Fruit fly (Drosophila melanogaster): Measurements from ENCODE around the gene CG15882.
A peak's percentile ranks its signal among the peaks of the same experiment; 100 is the strongest.

Gene CG15882

DNA sequence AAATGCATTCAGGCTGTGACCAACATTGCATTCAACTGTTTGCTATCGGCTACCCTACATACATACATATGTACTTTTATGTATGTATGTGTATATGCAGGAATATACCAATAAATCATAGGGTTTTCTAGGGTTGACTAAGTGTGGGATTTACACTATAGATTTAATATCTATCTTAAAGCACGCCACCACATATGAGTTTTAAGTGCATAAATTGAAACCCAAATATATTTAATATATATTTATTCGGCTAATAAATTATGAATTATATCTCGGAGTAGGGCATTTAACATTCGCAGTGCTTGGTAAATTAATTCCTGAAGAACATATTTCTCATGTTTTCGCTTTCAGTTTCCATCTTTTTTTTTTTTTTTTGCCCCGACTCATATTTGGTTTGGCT, 35.8 kb upstream of the CG15882 start (continued):
- no peak for TF ChIP-seq pan (optimal IDR thresholded peaks at IDR 0.05)
- no peak for TF ChIP-seq GATAd (GFP tag; optimal IDR thresholded peaks at IDR 0.05)
- peak; percentile 34 for TF ChIP-seq dmrt93B (GFP tag; optimal IDR thresholded peaks at IDR 0.05)
- TF ChIP-seq lola (GFP tag; optimal IDR thresholded peaks at IDR 0.05): no peak
- TF ChIP-seq jim (GFP tag; optimal IDR thresholded peaks at IDR 0.05): no peak
- TF ChIP-seq N (GFP tag; optimal IDR thresholded peaks at IDR 0.05): no peak
- TF ChIP-seq sv (GFP tag; optimal IDR thresholded peaks at IDR 0.05): no peak
- no peak for TF ChIP-seq dsf (GFP tag; optimal IDR thresholded peaks at IDR 0.05; ENCODE audit: borderline replicate concordance)

dm6 chrX:19158519-19159289, 34.5 kb upstream of the CG15882 start:
- no peak for TF ChIP-seq dl (GFP tag; optimal IDR thresholded peaks at IDR 0.05; ENCODE audit: insufficient read depth in 1 of 2, partially characterized antibody in 2 of 2)
- peak; percentile 81 for TF ChIP-seq Dfd (GFP tag; optimal IDR thresholded peaks at IDR 0.05)
- TF ChIP-seq fru (GFP tag; optimal IDR thresholded peaks at IDR 0.05): no peak
- no peak for TF ChIP-seq sv (GFP tag; optimal IDR thresholded peaks at IDR 0.05)
- no peak for TF ChIP-seq lola (GFP tag; optimal IDR thresholded peaks at IDR 0.05)
- TF ChIP-seq pan (optimal IDR thresholded peaks at IDR 0.05): no peak

DNA sequence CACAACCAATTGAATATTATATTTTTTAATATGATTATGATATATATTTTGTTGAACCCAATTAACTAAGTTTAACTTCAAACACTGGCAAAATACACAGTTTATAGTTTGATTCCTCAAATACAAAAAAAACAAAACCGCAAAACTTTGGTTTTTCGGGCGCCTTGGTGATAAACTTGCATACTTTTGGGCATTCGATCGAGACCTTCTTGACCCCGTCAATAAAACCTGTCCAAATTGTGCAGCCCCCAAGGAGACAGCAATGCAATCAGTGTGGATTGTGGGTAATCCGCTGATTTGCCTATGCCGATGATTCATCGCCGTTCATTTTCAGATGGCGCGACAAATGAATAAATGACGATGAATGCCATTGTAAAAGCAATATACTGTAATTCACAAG, 33.3 kb upstream of the CG15882 start:
- TF ChIP-seq Hr83 (GFP tag; optimal IDR thresholded peaks at IDR 0.05; ENCODE audit: poor library complexity, severe bottlenecking) (no peak), Rel (GFP tag; optimal IDR thresholded peaks at IDR 0.05) (no peak), Rel (tag; optimal IDR thresholded peaks at IDR 0.05) (peak; percentile 25)

dm6 chrX:19155922-19156437, 31.8 kb upstream of the CG15882 start:
- TF ChIP-seq br (GFP tag; optimal IDR thresholded peaks at IDR 0.05) (peak; percentile 75), psq (GFP tag; optimal IDR thresholded peaks at IDR 0.05) (peak; percentile 85), dsf (GFP tag; optimal IDR thresholded peaks at IDR 0.05; ENCODE audit: borderline replicate concordance) (peak; percentile 27), lola (GFP tag; optimal IDR thresholded peaks at IDR 0.05) (no peak), OdsH (GFP tag; optimal IDR thresholded peaks at IDR 0.05) (peak; percentile 85), brk (GFP tag; optimal IDR thresholded peaks at IDR 0.05) (peak; percentile 83), Rel (GFP tag; optimal IDR thresholded peaks at IDR 0.05) (peak; percentile 56), Rel (tag; optimal IDR thresholded peaks at IDR 0.05) (peak; percentile 89), woc (GFP tag; optimal IDR thresholded peaks at IDR 0.05) (peak; percentile 33), rgr (GFP tag; optimal IDR thresholded peaks at IDR 0.05) (peak; percentile 89), jim (GFP tag; optimal IDR thresholded peaks at IDR 0.05) (no peak), CG9705 (GFP tag; optimal IDR thresholded peaks at IDR 0.05) (peak; percentile 79), Hr78 (GFP tag; optimal IDR thresholded peaks at IDR 0.05) (no peak), Dif (GFP tag; optimal IDR thresholded peaks at IDR 0.05; ENCODE audit: partially characterized antibody) (peak; percentile 61), Vsx2 (GFP tag; optimal IDR thresholded peaks at IDR 0.05; ENCODE audit: partially characterized antibody) (peak; percentile 63), sv (GFP tag; optimal IDR thresholded peaks at IDR 0.05) (peak; percentile 61), tai (GFP tag; optimal IDR thresholded peaks at IDR 0.05) (no peak), Dfd (GFP tag; optimal IDR thresholded peaks at IDR 0.05) (no peak), dl (GFP tag; optimal IDR thresholded peaks at IDR 0.05; ENCODE audit: insufficient read depth in 1 of 2, partially characterized antibody in 2 of 2) (peak; percentile 16 to 30), Myc (optimal IDR thresholded peaks at IDR 0.05) (no peak), HLH106 (tag; optimal IDR thresholded peaks at IDR 0.05) (peak; percentile 90), Sp1 (GFP tag; optimal IDR thresholded peaks at IDR 0.05) (peak; percentile 91), ey (GFP tag; optimal IDR thresholded peaks at IDR 0.05) (peak; percentile 79), sage (GFP tag; optimal IDR thresholded peaks at IDR 0.05) (peak; percentile 77), GATAd (GFP tag; optimal IDR thresholded peaks at IDR 0.05) (no peak), dmrt93B (GFP tag; optimal IDR thresholded peaks at IDR 0.05) (peak; percentile 75), Hnf4 (GFP tag; optimal IDR thresholded peaks at IDR 0.05) (peak; percentile 80), foxo (GFP tag; optimal IDR thresholded peaks at IDR 0.05) (peak in 1 of 2 experiments; percentile 89), fru (GFP tag; optimal IDR thresholded peaks at IDR 0.05) (peak; percentile 89), Jra (GFP tag; optimal IDR thresholded peaks at IDR 0.05) (peak; percentile 31), h (GFP tag; optimal IDR thresholded peaks at IDR 0.05) (peak; percentile 88)

All from whole organism, wandering third instar larva.